Worm (Caenorhabditis elegans): ENCODE data around the gene T23B7.2.
A peak's percentile ranks its signal among the peaks of the same experiment; 100 is the strongest.
"Not testable (repeated sequence)": the region's sequence is repeated elsewhere in the genome, so short reads cannot be mapped to it uniquely, and the experiment has no call there.

T23B7.2 gene

ce11 chrII:4834761-4835160 lies 7.3 kb downstream of the T23B7.2 start, which contains the start of the genes C33F10.11 and C33F10.1:
C33F10.11 (minus strand) TSS chrII:4834861.
C33F10.1 (plus strand) TSS chrII:4835023.
- no peak for TF ChIP-seq spr-3 (GFP tag; optimal IDR thresholded peaks at IDR 0.05)
- TF ChIP-seq ztf-11 (tag; optimal IDR thresholded peaks at IDR 0.05) = no peak

DNA sequence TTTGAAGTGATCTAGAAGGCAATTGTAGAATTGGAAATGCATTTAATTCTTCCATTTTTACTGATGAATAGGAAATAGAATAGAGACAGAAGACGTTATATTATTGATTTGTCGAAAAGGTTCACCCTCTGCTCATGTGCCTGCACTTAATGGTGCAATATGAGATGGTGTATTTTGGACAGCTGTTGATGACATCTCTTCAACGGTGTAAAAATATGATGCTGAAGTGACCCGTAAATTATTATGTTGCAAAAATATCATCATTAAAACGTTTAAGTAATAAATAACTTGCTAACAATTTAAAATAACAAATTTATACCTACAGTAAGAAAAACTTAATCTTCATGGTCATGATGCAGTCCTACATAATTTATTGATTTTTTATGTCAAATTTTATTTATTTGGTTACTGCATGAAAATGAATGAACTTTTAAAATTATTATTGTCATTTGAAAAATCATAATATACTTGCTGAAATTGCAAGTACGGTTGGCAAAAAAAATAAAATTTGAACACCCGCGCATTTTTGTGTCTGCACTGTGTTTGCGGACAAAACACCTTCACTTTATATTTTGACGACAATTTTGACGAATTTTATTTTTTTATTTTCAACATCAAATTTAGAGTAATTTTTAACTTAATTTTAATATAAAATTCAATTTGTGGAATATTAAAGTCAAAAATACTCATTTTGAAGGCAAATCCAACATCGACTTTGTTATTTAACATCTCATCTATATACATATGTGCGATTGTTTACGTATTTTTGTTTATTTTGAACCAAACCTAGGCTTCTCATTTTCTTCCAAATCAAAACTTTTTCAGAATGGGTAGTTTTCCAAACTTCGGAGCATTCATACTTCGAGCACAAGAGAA lies 14.1 kb downstream of the T23B7.2 start, which contains the start of the genes fbxb-88 and tbck-1:
TSS of gene fbxb-88 (minus strand) at position 151 of the 876 bp plus-strand sequence.
TSS of gene tbck-1 (plus strand) at position 826 of the 876 bp plus-strand sequence.
- no peak for TF ChIP-seq pha-4 (GFP tag; IDR thresholded peaks at IDR 0.05)
- TF ChIP-seq pha-4 (tag; optimal IDR thresholded peaks at IDR 0.05) = no peak
- no peak for TF ChIP-seq D1046.2 (GFP tag; IDR thresholded peaks at IDR 0.05)
- no peak for TF ChIP-seq mes-2 (tag; optimal IDR thresholded peaks at IDR 0.05; ENCODE audit: poor library complexity, severe bottlenecking)
- TF ChIP-seq lin-29 (GFP tag; IDR thresholded peaks at IDR 0.05) = no peak
- TF ChIP-seq mxl-3 (GFP tag; optimal IDR thresholded peaks at IDR 0.05) = no peak
- TF ChIP-seq nhr-28 (tag; optimal IDR thresholded peaks at IDR 0.05) = no peak
- TF ChIP-seq rbr-2 (tag; optimal IDR thresholded peaks at IDR 0.05) = peak; percentile 38
- no peak for TF ChIP-seq Y75B8A.6 (GFP tag; IDR thresholded peaks at IDR 0.05)
- no peak for TF ChIP-seq mdt-29 (GFP tag; IDR thresholded peaks at IDR 0.05)
- TF ChIP-seq dpl-1 (GFP tag; optimal IDR thresholded peaks at IDR 0.05) = peak; percentile 96
- peak; percentile 58 for TF ChIP-seq T20F7.1 (GFP tag; optimal IDR thresholded peaks at IDR 0.05)
- TF ChIP-seq unc-39 (tag; optimal IDR thresholded peaks at IDR 0.05) = no peak
- TF ChIP-seq dmd-9 (GFP tag; IDR thresholded peaks at IDR 0.05) = no peak
- no peak for TF ChIP-seq duxl-1 (tag; optimal IDR thresholded peaks at IDR 0.05; ENCODE audit: poor library complexity)
- no peak for TF ChIP-seq ceh-32 (tag; optimal IDR thresholded peaks at IDR 0.05; ENCODE audit: poor library complexity)
- TF ChIP-seq nhr-237 (tag; optimal IDR thresholded peaks at IDR 0.05) = no peak
- TF ChIP-seq ceh-62 (tag; optimal IDR thresholded peaks at IDR 0.05) = no peak
- TF ChIP-seq php-3 (GFP tag; IDR thresholded peaks at IDR 0.05) = no peak

ce11 chrII:4825133-4825532 lies 16.9 kb downstream of the T23B7.2 start, which contains the start of the genes C33F10.8 and msp-40:
C33F10.8 (minus strand) TSS chrII:4825233.
msp-40 (plus strand) TSS chrII:4825414.
- not testable (repeated sequence) for TF ChIP-seq nhr-237 (tag; optimal IDR thresholded peaks at IDR 0.05); lin-1 (GFP tag; IDR thresholded peaks at IDR 0.05); aly-2 (tag; optimal IDR thresholded peaks at IDR 0.05)

DNA sequence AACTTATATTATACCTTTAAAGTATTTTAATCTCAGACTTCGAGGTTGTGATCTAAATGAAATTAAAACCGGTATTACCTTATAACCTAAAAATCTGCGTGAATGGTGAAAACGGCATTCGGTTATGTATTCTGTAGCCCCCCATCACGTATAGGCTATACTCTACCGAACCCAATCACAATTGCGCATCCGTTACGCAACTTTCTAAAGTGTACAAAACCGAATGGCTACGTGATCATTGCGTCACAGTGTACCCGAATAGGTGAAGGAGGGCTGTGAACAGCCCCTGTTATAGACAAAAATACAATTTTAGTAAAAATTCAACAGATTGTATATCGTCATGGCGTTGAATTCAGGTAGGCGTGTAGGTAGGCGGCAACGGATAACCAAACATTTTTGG lies 19.4 kb downstream of the T23B7.2 start:
- TF ChIP-seq nhr-28 (tag; optimal IDR thresholded peaks at IDR 0.05) (peak; percentile 87), tag-97 (GFP tag; IDR thresholded peaks at IDR 0.05) (no peak), nhr-11 (tag; optimal IDR thresholded peaks at IDR 0.05) (no peak), snpc-1.2 (GFP tag; IDR thresholded peaks at IDR 0.05) (no peak), lsy-2 (tag; optimal IDR thresholded peaks at IDR 0.05) (no peak), aha-1 (tag) (no peak)

ce11 chrII:4821739-4822138 lies 20.3 kb downstream of the T23B7.2 start, which contains the start of gene lact-5:
lact-5 (minus strand) TSS chrII:4821739.
- TF ChIP-seq mxl-3 (GFP tag; optimal IDR thresholded peaks at IDR 0.05) = peak; percentile 22
- no peak for TF ChIP-seq attf-4 (tag; optimal IDR thresholded peaks at IDR 0.05)
- TF ChIP-seq hlh-11 (tag; optimal IDR thresholded peaks at IDR 0.05) = no peak
- TF ChIP-seq nhr-48 (tag; optimal IDR thresholded peaks at IDR 0.05) = peak; percentile 46
- TF ChIP-seq nhr-28 (tag; optimal IDR thresholded peaks at IDR 0.05) = peak; percentile 64
- no peak for TF ChIP-seq dmd-8 (GFP tag; IDR thresholded peaks at IDR 0.05)
- no peak for TF ChIP-seq zfp-2 (tag; optimal IDR thresholded peaks at IDR 0.05)
- TF ChIP-seq snpc-1.2 (GFP tag; IDR thresholded peaks at IDR 0.05) = no peak
- no peak for TF ChIP-seq ceh-20 (GFP tag; IDR thresholded peaks at IDR 0.05)
